Worm (Caenorhabditis elegans) whole organism, late embryonic: ENCODE data around the gene pqn-90.

Source experiments
- ets-4 ChIP-seq: sonication (generic microtip); optimal IDR thresholded peaks from 2 replicates; lab custom pipeline; 2016; ENCODE audit warnings: missing genetic modification characterization, missing compliant biosample characterization
- pqm-1 ChIP-seq: sonication (generic microtip); optimal IDR thresholded peaks from 2 replicates; lab custom pipeline; 2016; ENCODE audit warnings: missing genetic modification characterization, missing compliant biosample characterization
- sox-4 ChIP-seq: sonication (generic microtip); optimal IDR thresholded peaks from 2 replicates; lab custom pipeline; 2017; ENCODE audit warnings: mild to moderate bottlenecking, missing genetic modification characterization, inconsistent platforms, missing compliant biosample characterization

ce11 chrIV:15321279-15321678 lies 30.2 kb upstream of the pqn-90 start, which contains the start of gene Y73F8A.15:
- no peak for TF ChIP-seq pqm-1 (tag; lab: Kevin White, UChicago)
- no peak for TF ChIP-seq ets-4
- no peak for TF ChIP-seq sox-4 (tag; lab: Kevin White, UChicago)
